Fruit fly (Drosophila melanogaster) whole organism, embryonic: ENCODE results near the gene spd-2.

Experiments
- Ada2b ChIP-seq: fragments of 200-800 bp; sonication (Bioruptor generic); IDR thresholded peaks from 2 replicates; pipeline ENCODE4 v1.3.6; 2022; ENCODE audit warnings: missing biosample characterization, missing genetic modification characterization
- BEAF-32 ChIP-seq: fragments of 200-800 bp; sonication (Bioruptor generic); optimal IDR thresholded peaks from 3 replicates; lab custom pipeline; 2017; ENCODE audit warnings: missing biosample characterization, missing genetic modification characterization, mild to moderate bottlenecking, moderate library complexity, missing genetic modification reagents
- Blimp-1 ChIP-seq: fragments of 200-800 bp; sonication (Bioruptor generic); optimal IDR thresholded peaks from 3 replicates; lab custom pipeline; 2018; ENCODE audit warnings: missing biosample characterization, missing genetic modification characterization, mild to moderate bottlenecking, moderate library complexity, missing genetic modification reagents
- CG1024 ChIP-seq: fragments of 200-800 bp; sonication (Bioruptor generic); IDR thresholded peaks from 2 replicates; pipeline ENCODE4 v1.3.6; 2022; ENCODE audit warnings: missing biosample characterization, missing genetic modification characterization
- CG10431 ChIP-seq: fragments of 200-800 bp; sonication (Bioruptor generic); optimal IDR thresholded peaks from 3 replicates; lab custom pipeline; 2018; ENCODE audit warnings: missing biosample characterization, mild to moderate bottlenecking, missing genetic modification characterization
- CG11456 ChIP-seq: fragments of 200-800 bp; sonication (Bioruptor generic); IDR thresholded peaks from 3 replicates; pipeline ENCODE4 v1.3.6; 2022; ENCODE audit warnings: missing biosample characterization, missing genetic modification characterization
- CG11504 ChIP-seq: fragments of 200-800 bp; sonication (Bioruptor generic); optimal IDR thresholded peaks from 3 replicates; lab custom pipeline; 2019; ENCODE audit warnings: missing biosample characterization, mild to moderate bottlenecking, missing genetic modification characterization, moderate library complexity
- CG1233 ChIP-seq: fragments of 200-800 bp; sonication (Bioruptor generic); optimal IDR thresholded peaks from 4 replicates; lab custom pipeline; 2018; ENCODE audit warnings: missing biosample characterization, mild to moderate bottlenecking, missing genetic modification characterization
- CG13287 ChIP-seq: fragments of 200-800 bp; sonication (Bioruptor generic); IDR thresholded peaks from 2 replicates; pipeline ENCODE4 v1.3.6; 2022; ENCODE audit warnings: missing biosample characterization, missing genetic modification characterization; ENCODE audit not compliant: partially characterized antibody
- CG13624 ChIP-seq: fragments of 200-800 bp; sonication (Bioruptor generic); optimal IDR thresholded peaks from 2 replicates; lab custom pipeline; 2016; ENCODE audit warnings: missing biosample characterization, missing genetic modification characterization
- CG14014 ChIP-seq: fragments of 200-800 bp; sonication (Bioruptor generic); IDR thresholded peaks from 2 replicates; pipeline ENCODE4 v1.3.6; 2022; ENCODE audit warnings: missing biosample characterization, missing genetic modification characterization
- CG15514 ChIP-seq: fragments of 200-800 bp; sonication (Bioruptor generic); optimal IDR thresholded peaks from 3 replicates; lab custom pipeline; 2017; ENCODE audit warnings: missing biosample characterization, missing genetic modification characterization, mild to moderate bottlenecking, moderate library complexity, missing genetic modification reagents
- CG17912 ChIP-seq: fragments of 200-800 bp; sonication (Bioruptor generic); optimal IDR thresholded peaks from 2 replicates; lab custom pipeline; 2018; ENCODE audit warnings: missing biosample characterization, mild to moderate bottlenecking, missing genetic modification characterization
- CG18764 ChIP-seq: fragments of 200-800 bp; sonication (Bioruptor generic); optimal IDR thresholded peaks from 3 replicates; lab custom pipeline; 2016; ENCODE audit warnings: missing biosample characterization, missing genetic modification characterization
- CG2875 ChIP-seq: fragments of 200-800 bp; sonication (Bioruptor generic); optimal IDR thresholded peaks from 2 replicates; lab custom pipeline; 2017; ENCODE audit warnings: missing biosample characterization, mild to moderate bottlenecking, missing genetic modification characterization, missing genetic modification reagents
- CG32767 ChIP-seq: fragments of 200-800 bp; sonication (Bioruptor generic); IDR thresholded peaks from 2 replicates; pipeline ENCODE4 v1.3.6; 2022; ENCODE audit warnings: missing biosample characterization, missing genetic modification characterization
- CG42726 ChIP-seq: fragments of 200-800 bp; sonication (Bioruptor generic); IDR thresholded peaks from 2 replicates; pipeline ENCODE4 v1.3.6; 2022; ENCODE audit warnings: missing biosample characterization, missing genetic modification characterization; ENCODE audit not compliant: partially characterized antibody
- CG4707 ChIP-seq: fragments of 200-800 bp; sonication (Bioruptor generic); optimal IDR thresholded peaks from 2 replicates; lab custom pipeline; 2018; ENCODE audit warnings: missing biosample characterization, mild to moderate bottlenecking, missing genetic modification characterization, moderate library complexity
- CG6654 ChIP-seq: fragments of 200-800 bp; sonication (Bioruptor generic); optimal IDR thresholded peaks from 2 replicates; lab custom pipeline; 2017; ENCODE audit warnings: missing biosample characterization, mild to moderate bottlenecking, missing genetic modification characterization
- CG7357 ChIP-seq: fragments of 200-800 bp; sonication (Bioruptor generic); IDR thresholded peaks from 3 replicates; pipeline ENCODE4 v1.3.6; 2022; ENCODE audit warnings: missing biosample characterization, missing genetic modification characterization
- CG8388 ChIP-seq: fragments of 200-800 bp; sonication (Bioruptor generic); optimal IDR thresholded peaks from 2 replicates; lab custom pipeline; 2019; ENCODE audit warnings: missing biosample characterization, mild to moderate bottlenecking, missing genetic modification characterization, moderate library complexity
- Camta ChIP-seq: fragments of 200-800 bp; sonication (Bioruptor generic); optimal IDR thresholded peaks from 2 replicates; lab custom pipeline; 2016; ENCODE audit warnings: missing biosample characterization, missing genetic modification characterization
- CoRest ChIP-seq: fragments of 200-800 bp; sonication (Bioruptor generic); optimal IDR thresholded peaks from 3 replicates; lab custom pipeline; 2018; ENCODE audit warnings: missing biosample characterization, mild to moderate bottlenecking, missing genetic modification characterization, moderate library complexity
- Dbx ChIP-seq: fragments of 200-800 bp; sonication (Bioruptor generic); IDR thresholded peaks from 3 replicates; pipeline ENCODE4 v1.3.6; 2022; ENCODE audit warnings: missing biosample characterization, missing genetic modification characterization
- Dek ChIP-seq: fragments of 200-800 bp; sonication (Bioruptor generic); optimal IDR thresholded peaks from 3 replicates; lab custom pipeline; 2019; ENCODE audit warnings: missing biosample characterization, mild to moderate bottlenecking, missing genetic modification characterization, moderate library complexity
- Dip2 ChIP-seq: fragments of 200-800 bp; sonication (Bioruptor generic); IDR thresholded peaks from 2 replicates; pipeline ENCODE4 v1.3.6; 2022; ENCODE audit warnings: missing biosample characterization, missing genetic modification characterization
- Dref ChIP-seq: fragments of 200-800 bp; sonication (Bioruptor generic); IDR thresholded peaks from 2 replicates; pipeline ENCODE4 v1.3.6; 2022; ENCODE audit warnings: missing biosample characterization, missing genetic modification characterization
- H2.0 ChIP-seq: fragments of 200-800 bp; sonication (Bioruptor generic); IDR thresholded peaks from 2 replicates; pipeline ENCODE4 v1.3.6; 2022; ENCODE audit warnings: missing biosample characterization, missing genetic modification characterization
- HLHmδ ChIP-seq: fragments of 200-800 bp; sonication (Bioruptor generic); optimal IDR thresholded peaks from 2 replicates; lab custom pipeline; 2018; ENCODE audit warnings: missing biosample characterization, mild to moderate bottlenecking, missing genetic modification characterization, moderate library complexity
- Neu2 ChIP-seq: fragments of 200-800 bp; sonication (Bioruptor generic); optimal IDR thresholded peaks from 3 replicates; lab custom pipeline; 2016; ENCODE audit warnings: missing biosample characterization, missing genetic modification characterization, borderline replicate concordance
- Ravus ChIP-seq: fragments of 200-800 bp; sonication (Bioruptor generic); IDR thresholded peaks from 2 replicates; pipeline ENCODE4 v1.3.6; 2022; ENCODE audit warnings: missing biosample characterization, missing genetic modification characterization
- Rx ChIP-seq: fragments of 200-800 bp; sonication (Bioruptor generic); IDR thresholded peaks from 2 replicates; pipeline ENCODE4 v1.3.6; 2022; ENCODE audit warnings: missing biosample characterization, missing genetic modification characterization
- ap ChIP-seq: fragments of 200-800 bp; sonication (Bioruptor generic); IDR thresholded peaks from 2 replicates; pipeline ENCODE4 v1.3.6; 2022; ENCODE audit warnings: missing biosample characterization, missing genetic modification characterization
- chm ChIP-seq: fragments of 200-800 bp; sonication (Bioruptor generic); IDR thresholded peaks from 2 replicates; pipeline ENCODE4 v1.3.6; 2022; ENCODE audit warnings: missing biosample characterization, missing genetic modification characterization
- dan ChIP-seq: fragments of 200-800 bp; sonication (Bioruptor generic); IDR thresholded peaks from 2 replicates; pipeline ENCODE4 v1.3.6; 2022; ENCODE audit warnings: missing biosample characterization, missing genetic modification characterization
- eve ChIP-seq, 2 experiments: fragments of >200 bp; optimal IDR thresholded peaks; 2 replicates each; lab custom pipeline; 2017; ENCODE audit warnings: missing biosample characterization in 2 of 2, missing genetic modification characterization in 2 of 2
- eyg ChIP-seq: fragments of 200-800 bp; sonication (Bioruptor generic); optimal IDR thresholded peaks from 3 replicates; lab custom pipeline; 2016; ENCODE audit warnings: missing biosample characterization, missing genetic modification characterization
- insv ChIP-seq, 2 experiments: fragments of 200-800 bp; sonication (Bioruptor generic); optimal IDR thresholded peaks; 3 replicates each; lab custom pipeline; 2016 to 2018; ENCODE audit warnings: missing biosample characterization in 2 of 2, missing genetic modification characterization in 2 of 2
- jumu ChIP-seq: fragments of 200-800 bp; sonication (Bioruptor generic); optimal IDR thresholded peaks from 3 replicates; lab custom pipeline; 2016; ENCODE audit warnings: missing biosample characterization, missing genetic modification characterization
- lab ChIP-seq: fragments of 200-800 bp; sonication (Bioruptor generic); optimal IDR thresholded peaks from 3 replicates; lab custom pipeline; 2017; ENCODE audit warnings: missing biosample characterization, missing genetic modification characterization, mild to moderate bottlenecking, moderate library complexity, missing genetic modification reagents
- odd ChIP-seq: fragments of 200-800 bp; sonication (Bioruptor generic); optimal IDR thresholded peaks from 2 replicates; lab custom pipeline; 2017; ENCODE audit warnings: missing biosample characterization, mild to moderate bottlenecking, missing genetic modification characterization
- pzg ChIP-seq: fragments of 200-800 bp; sonication (Bioruptor generic); optimal IDR thresholded peaks from 3 replicates; lab custom pipeline; 2018; ENCODE audit warnings: missing biosample characterization, mild to moderate bottlenecking, missing genetic modification characterization, moderate library complexity
- repo ChIP-seq: fragments of 200-800 bp; sonication (Bioruptor generic); optimal IDR thresholded peaks from 2 replicates; lab custom pipeline; 2016; ENCODE audit warnings: missing biosample characterization, missing genetic modification characterization
- sisA ChIP-seq: fragments of 200-800 bp; sonication (Bioruptor generic); IDR thresholded peaks from 2 replicates; pipeline ENCODE4 v1.3.6; 2022; ENCODE audit warnings: missing biosample characterization, missing genetic modification characterization
- sna ChIP-seq: fragments of 200-800 bp; sonication (Bioruptor generic); IDR thresholded peaks from 2 replicates; pipeline ENCODE4 v1.3.6; 2022; ENCODE audit warnings: missing biosample characterization, missing genetic modification characterization; ENCODE audit not compliant: partially characterized antibody
- sr ChIP-seq: fragments of 200-800 bp; sonication (Bioruptor generic); IDR thresholded peaks from 3 replicates; pipeline ENCODE4 v1.3.6; 2022; ENCODE audit warnings: missing biosample characterization, missing genetic modification characterization
- stc ChIP-seq: fragments of 200-800 bp; sonication (Bioruptor generic); IDR thresholded peaks from 2 replicates; pipeline ENCODE4 v1.3.6; 2022; ENCODE audit warnings: missing biosample characterization, missing genetic modification characterization
- tap ChIP-seq: fragments of 200-800 bp; optimal IDR thresholded peaks from 3 replicates; lab custom pipeline; 2019; ENCODE audit warnings: missing biosample characterization, mild to moderate bottlenecking, missing genetic modification characterization, moderate library complexity
- tgo ChIP-seq: fragments of 200-800 bp; sonication (Bioruptor generic); IDR thresholded peaks from 3 replicates; pipeline ENCODE4 v1.3.6; 2022; ENCODE audit warnings: missing biosample characterization, missing genetic modification characterization
- tin ChIP-seq: fragments of 200-800 bp; sonication (Bioruptor generic); optimal IDR thresholded peaks from 3 replicates; lab custom pipeline; 2016; ENCODE audit warnings: missing biosample characterization, missing genetic modification characterization
- trh ChIP-seq: fragments of 200-800 bp; sonication (Bioruptor generic); optimal IDR thresholded peaks from 2 replicates; lab custom pipeline; 2016; ENCODE audit warnings: missing biosample characterization, missing genetic modification characterization

The spd-2 gene

DNA sequence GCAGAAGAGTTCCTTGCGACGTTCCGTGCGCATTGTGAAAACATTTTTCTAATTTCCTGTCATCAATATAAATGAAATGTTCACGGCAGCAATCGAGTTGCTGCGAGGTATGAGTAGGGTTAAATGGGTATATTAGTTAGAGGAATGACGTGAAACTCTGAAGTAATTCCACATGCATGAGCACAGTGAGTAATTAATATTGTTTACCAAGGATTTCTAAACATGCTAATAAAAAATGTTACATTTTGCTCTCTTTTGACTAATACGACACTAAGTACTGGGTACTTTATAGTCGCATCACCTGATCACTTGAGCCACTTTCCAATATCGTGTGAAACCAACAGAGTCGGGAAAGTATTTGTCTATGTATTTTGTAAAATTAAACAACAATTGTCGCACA, 50.6 kb downstream of the spd-2 start (continued):
- no peak for TF ChIP-seq stc (GFP tag; lab: Robert Waterston, UW)
- peak; percentile 6 for TF ChIP-seq tap (tag; lab: Kevin White, UChicago)
- no peak for TF ChIP-seq HLHmδ (GFP tag; lab: Kevin White, UChicago)
- TF ChIP-seq Dref (GFP tag; lab: Robert Waterston, UW), result no peak
- TF ChIP-seq sr (GFP tag; lab: Robert Waterston, UW), result no peak
- peak; percentile 50 for TF ChIP-seq CG8388 (GFP tag; lab: Kevin White, UChicago)
- peak; percentile 11 for TF ChIP-seq Camta (GFP tag; lab: Kevin White, UChicago)
- no peak for TF ChIP-seq Neu2
- TF ChIP-seq sisA (GFP tag; lab: Robert Waterston, UW), result peak; percentile 62
- no peak for TF ChIP-seq ap
- no peak for TF ChIP-seq CG18764 (GFP tag; lab: Kevin White, UChicago)
- no peak for TF ChIP-seq CG13624
- TF ChIP-seq CG11504 (tag; lab: Kevin White, UChicago), result peak; percentile 66
- no peak for TF ChIP-seq Dek (tag; lab: Kevin White, UChicago)
- TF ChIP-seq BEAF-32 (GFP tag; lab: Kevin White, UChicago), result no peak
- TF ChIP-seq CG4707 (GFP tag; lab: Kevin White, UChicago), result no peak
- no peak for TF ChIP-seq CG10431 (GFP tag; lab: Kevin White, UChicago)
- 0 out of 3 replicates have a peak, but pooled peaks have one; percentile 22 for TF ChIP-seq CG11456 (GFP tag; lab: Robert Waterston, UW)
- no peak for TF ChIP-seq chm (GFP tag; lab: Robert Waterston, UW)
- TF ChIP-seq CG7357 (GFP tag; lab: Robert Waterston, UW), result no peak
- TF ChIP-seq trh (GFP tag; lab: Kevin White, UChicago), result no peak
- no peak for TF ChIP-seq CG2875
- no peak for TF ChIP-seq insv (GFP tag; optimal IDR thresholded peaks at IDR 0.05; lab: Kevin White, UChicago)
- no peak for TF ChIP-seq repo
- no peak for TF ChIP-seq eyg (GFP tag; lab: Kevin White, UChicago)
- peak; percentile 1 for TF ChIP-seq jumu (GFP tag; lab: Kevin White, UChicago)
- TF ChIP-seq CoRest (tag; lab: Kevin White, UChicago), result no peak
- no peak for TF ChIP-seq CG13287
- TF ChIP-seq pzg, result no peak
- TF ChIP-seq Dbx (GFP tag; lab: Robert Waterston, UW), result 0 out of 3 replicates have a peak, but pooled peaks have one; percentile 38
- no peak for TF ChIP-seq odd (GFP tag; lab: Kevin White, UChicago)
- TF ChIP-seq tin (GFP tag; lab: Kevin White, UChicago), result peak; percentile 15
- TF ChIP-seq CG6654, result no peak
- TF ChIP-seq dan, result no peak
- no peak for TF ChIP-seq CG32767
- TF ChIP-seq eve (GFP tag; optimal IDR thresholded peaks at IDR 0.05; lab: Kevin White, UChicago), result no peak
- TF ChIP-seq Dip2 (GFP tag; lab: Robert Waterston, UW), result no peak
- no peak for TF ChIP-seq CG1233 (GFP tag; lab: Kevin White, UChicago)
- no peak for TF ChIP-seq CG42726 (GFP tag; lab: Robert Waterston, UW)
- peak; percentile 33; the same call in 1 of the 2 replicates for TF ChIP-seq CG14014 (GFP tag; lab: Robert Waterston, UW)
- TF ChIP-seq CG1024 (GFP tag; lab: Robert Waterston, UW), result peak; percentile 26; the same call in 1 of the 2 replicates
- no peak for TF ChIP-seq sna
- no peak for TF ChIP-seq Rx (GFP tag; lab: Robert Waterston, UW)
- no peak for TF ChIP-seq CG15514 (GFP tag; lab: Kevin White, UChicago)
- peak; percentile 71 for TF ChIP-seq Blimp-1 (GFP tag; lab: Kevin White, UChicago)
- TF ChIP-seq CG17912 (GFP tag; lab: Kevin White, UChicago), result no peak
- peak; percentile 37; the same call in 1 of the 3 replicates for TF ChIP-seq tgo
- peak; percentile 58 for TF ChIP-seq lab (GFP tag; lab: Kevin White, UChicago)
- TF ChIP-seq Ada2b (GFP tag; lab: Robert Waterston, UW), result 0 out of 2 replicates have a peak, but pooled peaks have one; percentile 18
- TF ChIP-seq H2.0 (GFP tag; lab: Robert Waterston, UW), result no peak
- TF ChIP-seq Ravus (GFP tag; lab: Robert Waterston, UW), result no peak
